Worm (Caenorhabditis elegans) whole organism, late embryonic: Measurements from ENCODE around the gene bath-45.

Experiments used
- K09A11.1 ChIP-seq: sonication (generic microtip); optimal IDR thresholded peaks from 2 replicates; lab custom pipeline; 2017; ENCODE audit warnings: antibody characterized with exemption, mild to moderate bottlenecking, missing genetic modification characterization, missing compliant biosample characterization; ENCODE audit not compliant: insufficient read depth
- ama-1 ChIP-seq: fragments of 150-350 bp; optimal IDR thresholded peaks from 2 replicates; lab custom pipeline; 2014
- ceh-18 ChIP-seq: sonication (generic microtip); optimal IDR thresholded peaks from 2 replicates; lab custom pipeline; 2016; ENCODE audit warnings: missing genetic modification characterization, missing compliant biosample characterization
- fkh-10 ChIP-seq: fragments of 150-350 bp; optimal IDR thresholded peaks from 2 replicates; lab custom pipeline; 2014; ENCODE audit warnings: missing biosample characterization, missing genetic modification reagents, missing genetic modification characterization
- pha-4 ChIP-seq: fragments of 150-350 bp; optimal IDR thresholded peaks from 2 replicates; lab custom pipeline; 2018; ENCODE audit warnings: missing biosample characterization, missing genetic modification reagents, missing genetic modification characterization
- sox-2 ChIP-seq: fragments of 200-800 bp; sonication (Bioruptor generic); IDR thresholded peaks from 2 replicates; pipeline ENCODE4 v1.3.6; 2022; ENCODE audit warnings: missing genetic modification reagents, missing genetic modification characterization, missing compliant biosample characterization
- sox-4 ChIP-seq: sonication (generic microtip); optimal IDR thresholded peaks from 2 replicates; lab custom pipeline; 2017; ENCODE audit warnings: mild to moderate bottlenecking, missing genetic modification characterization, inconsistent platforms, missing compliant biosample characterization
- tbx-2 ChIP-seq: sonication (generic microtip); optimal IDR thresholded peaks from 2 replicates; lab custom pipeline; 2016; ENCODE audit warnings: missing genetic modification characterization, missing compliant biosample characterization
- unc-3 ChIP-seq, 2 experiments: fragments of 200-800 bp in 1 of 2; sonication (Bioruptor generic) in 1 of 2; sonication (generic microtip) in 1 of 2; conservative IDR thresholded peaks in 1 of 2; optimal IDR thresholded peaks in 1 of 2; 2 replicates each; pipeline versions ENCODE4 v1.3.6 to Lab custom; 2016 to 2022; ENCODE audit warnings: missing compliant biosample characterization in 2 of 2, missing genetic modification characterization in 2 of 2, missing genetic modification reagents in 1 of 2
- unc-55 ChIP-seq: sonication (generic microtip); optimal IDR thresholded peaks from 2 replicates; lab custom pipeline; 2017; ENCODE audit warnings: missing biosample characterization, missing genetic modification reagents, missing genetic modification characterization

DNA sequence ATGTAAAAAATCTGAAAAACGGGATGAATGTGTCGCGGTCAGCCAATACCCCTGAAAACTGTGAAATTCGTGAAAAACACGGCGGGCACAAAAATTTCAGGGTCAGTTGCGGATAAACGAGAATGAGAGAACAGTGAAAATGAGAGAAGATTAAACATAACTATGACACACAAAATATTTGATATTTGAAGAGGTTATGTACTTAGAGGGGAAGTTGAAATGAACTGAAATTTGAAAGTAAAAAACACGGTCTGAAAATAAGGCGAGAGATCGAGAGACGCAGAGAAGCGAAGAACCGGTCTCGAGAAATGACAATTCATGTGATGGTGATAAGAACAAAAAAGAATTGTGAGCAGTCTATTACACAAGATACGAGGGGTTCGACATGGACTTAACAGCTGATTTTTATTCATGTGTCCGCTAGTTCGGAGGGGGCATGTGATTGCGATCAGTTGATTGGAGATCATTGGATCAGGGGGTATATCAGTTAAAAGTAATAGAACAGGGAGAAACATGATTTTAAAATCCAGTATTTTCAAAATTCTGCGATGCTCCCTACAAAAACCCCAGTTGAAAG lies 43.0 kb downstream of the bath-45 start, which contains the start of gene moe-3:
- TF ChIP-seq unc-55 (GFP tag; lab: Kevin White, UChicago) (no peak), tbx-2 (no peak), pha-4 (tag; lab: Kevin White, UChicago) (no peak), ceh-18 (tag; lab: Kevin White, UChicago) (no peak), K09A11.1 (tag; lab: Kevin White, UChicago) (no peak), fkh-10 (GFP tag; lab: Kevin White, UChicago) (no peak), sox-4 (tag; lab: Kevin White, UChicago) (no peak), unc-3 (GFP tag; conservative IDR thresholded peaks at IDR 0.05; lab: Robert Waterston, UW) (no peak), unc-3 (tag; optimal IDR thresholded peaks at IDR 0.05; lab: Kevin White, UChicago) (no peak), sox-2 (GFP tag; lab: Robert Waterston, UW) (no peak), ama-1 (lab: Kevin White, UChicago) (no peak)
